Fruit fly (Drosophila melanogaster): ENCODE measurements around the gene CG3408.

- TF ChIP-seq usp (GFP tag; optimal IDR thresholded peaks at IDR 0.05) (no peak), pan (optimal IDR thresholded peaks at IDR 0.05) (no peak), CG8478 (optimal IDR thresholded peaks at IDR 0.05) (no peak), Dll (optimal IDR thresholded peaks at IDR 0.05) (no peak), psq (optimal IDR thresholded peaks at IDR 0.05) (no peak), EcR (GFP tag; optimal IDR thresholded peaks at IDR 0.05) (no peak)
Observed at dm6 chr3L:9555004-9555403, 45.6 kb upstream of the CG3408 start.

All from whole organism.